Worm (Caenorhabditis elegans) whole organism, mixed stage, embryonic: ENCODE data around the gene sea-2.

Source experiments
- ceh-39 ChIP-seq: fragments of 150-350 bp; optimal IDR thresholded peaks from 2 replicates; lab custom pipeline; 2014; ENCODE audit warnings: missing biosample characterization, missing genetic modification characterization
- lin-13 ChIP-seq: fragments of 150-350 bp; optimal IDR thresholded peaks from 2 replicates; lab custom pipeline; 2014; ENCODE audit warnings: missing biosample characterization, missing genetic modification characterization
- snpc-4 ChIP-seq: fragments of 150-350 bp; optimal IDR thresholded peaks from 2 replicates; lab custom pipeline; 2014; ENCODE audit warnings: missing biosample characterization, missing genetic modification characterization
- sptf-1 ChIP-seq: sonication (generic microtip); optimal IDR thresholded peaks from 2 replicates; lab custom pipeline; 2017; ENCODE audit warnings: mild to moderate bottlenecking, missing genetic modification characterization, moderate library complexity, missing compliant biosample characterization
- unc-39 ChIP-seq: fragments of 150-350 bp; optimal IDR thresholded peaks from 2 replicates; lab custom pipeline; 2014; ENCODE audit warnings: missing biosample characterization, missing genetic modification characterization
- zip-8 ChIP-seq: fragments of 150-350 bp; optimal IDR thresholded peaks from 2 replicates; lab custom pipeline; 2014; ENCODE audit warnings: missing biosample characterization, missing genetic modification characterization

- TF ChIP-seq sptf-1 (tag; lab: Kevin White, UChicago) = no peak
- no peak for TF ChIP-seq snpc-4
- TF ChIP-seq lin-13 (tag; lab: Kevin White, UChicago) = no peak
- no peak for TF ChIP-seq zip-8
- no peak for TF ChIP-seq unc-39 (tag; lab: Kevin White, UChicago)
- no peak for TF ChIP-seq ceh-39 (tag; lab: Kevin White, UChicago)
Measured at ce11 chrII:3978198-3978597, 28.0 kb downstream of the sea-2 start.
